Worm (Caenorhabditis elegans) whole organism, young adult: ENCODE measurements around the gene ceh-1.

Source experiments
- B0336.3 ChIP-seq: fragments of 200-800 bp; sonication (Bioruptor generic); IDR thresholded peaks from 2 replicates; pipeline ENCODE4 v1.3.6; 2022; ENCODE audit warnings: missing genetic modification characterization, missing compliant biosample characterization
- C06A6.2 ChIP-seq: fragments of 200-800 bp; sonication (Bioruptor generic); conservative IDR thresholded peaks from 2 replicates; pipeline ENCODE4 v1.3.6; 2022; ENCODE audit warnings: missing genetic modification characterization, missing compliant biosample characterization
- D2030.7 ChIP-seq: fragments of 200-800 bp; sonication (Bioruptor generic); IDR thresholded peaks from 2 replicates; pipeline ENCODE4 v1.3.6; 2022; ENCODE audit warnings: missing genetic modification reagents, missing genetic modification characterization, missing compliant biosample characterization
- F52B5.7 ChIP-seq: sonication (generic microtip); optimal IDR thresholded peaks from 2 replicates; lab custom pipeline; 2016; ENCODE audit warnings: mild to moderate bottlenecking, missing genetic modification characterization, missing compliant biosample characterization
- K11D2.4 ChIP-seq: fragments of 200-800 bp; sonication (Bioruptor generic); IDR thresholded peaks from 2 replicates; pipeline ENCODE4 v1.3.6; 2022; ENCODE audit warnings: missing genetic modification reagents, missing genetic modification characterization, missing compliant biosample characterization
- T07F8.4 ChIP-seq: sonication (generic microtip); optimal IDR thresholded peaks from 2 replicates; lab custom pipeline; 2016; ENCODE audit warnings: mild to moderate bottlenecking, missing genetic modification characterization, moderate library complexity, missing compliant biosample characterization
- Y56A3A.18 ChIP-seq: fragments of 200-800 bp; sonication (Bioruptor generic); IDR thresholded peaks from 2 replicates; pipeline ENCODE4 v1.3.6; 2022; ENCODE audit warnings: missing genetic modification reagents, missing genetic modification characterization, missing compliant biosample characterization
- attf-5 ChIP-seq: fragments of 200-800 bp; sonication (Bioruptor generic); optimal IDR thresholded peaks from 2 replicates; lab custom pipeline; 2018; ENCODE audit warnings: mild to moderate bottlenecking, missing genetic modification characterization, missing compliant biosample characterization
- ceh-91 ChIP-seq: fragments of 200-800 bp; sonication (Bioruptor generic); IDR thresholded peaks from 2 replicates; pipeline ENCODE4 v1.3.6; 2022; ENCODE audit warnings: missing genetic modification reagents, missing genetic modification characterization, missing compliant biosample characterization
- lir-1 ChIP-seq: fragments of 200-800 bp; sonication (Bioruptor generic); conservative IDR thresholded peaks from 2 replicates; pipeline ENCODE4 v1.3.6; 2022; ENCODE audit warnings: missing genetic modification reagents, missing genetic modification characterization, missing compliant biosample characterization
- madf-10 ChIP-seq: sonication (generic microtip); optimal IDR thresholded peaks from 2 replicates; lab custom pipeline; 2016; ENCODE audit warnings: mild to moderate bottlenecking, missing genetic modification characterization, missing compliant biosample characterization
- rcor-1 ChIP-seq: fragments of 200-800 bp; sonication (Bioruptor generic); IDR thresholded peaks from 2 replicates; pipeline ENCODE4 v1.3.6; 2022; ENCODE audit warnings: missing genetic modification reagents, missing genetic modification characterization, missing compliant biosample characterization
- snpc-1.1 ChIP-seq: sonication (generic microtip); optimal IDR thresholded peaks from 2 replicates; lab custom pipeline; 2017; ENCODE audit warnings: missing genetic modification characterization, mild to moderate bottlenecking, missing compliant biosample characterization, antibody characterized with exemption, moderate library complexity, missing genotype, missing genetic modification reagents; ENCODE audit not compliant: insufficient read depth

DNA sequence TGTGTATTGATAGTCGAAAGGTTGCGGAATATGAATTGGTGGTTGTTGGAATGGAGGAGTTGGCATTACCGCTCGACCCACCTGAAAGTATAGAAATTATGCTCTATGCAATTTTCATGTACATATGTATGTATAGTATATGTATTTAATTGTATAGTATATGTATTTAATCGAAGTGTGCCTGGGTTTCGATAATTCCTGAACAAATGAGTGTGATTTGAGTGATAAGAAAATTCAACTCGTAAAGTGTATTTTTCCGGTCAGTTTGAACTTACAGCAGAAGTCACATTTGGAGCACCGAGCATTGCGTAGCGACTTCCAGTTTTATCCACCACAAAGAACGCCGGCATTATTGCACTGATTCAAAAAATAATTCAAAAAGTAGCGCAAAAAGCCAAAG lies 4.7 kb upstream of the ceh-1 start:
- no peak for TF ChIP-seq lir-1 (GFP tag; lab: Robert Waterston, UW)
- TF ChIP-seq T07F8.4 (tag; lab: Kevin White, UChicago): no peak
- no peak for TF ChIP-seq C06A6.2 (GFP tag; lab: Robert Waterston, UW)
- no peak for TF ChIP-seq rcor-1 (GFP tag; lab: Robert Waterston, UW)
- TF ChIP-seq K11D2.4: no peak
- TF ChIP-seq snpc-1.1 (tag; lab: Kevin White, UChicago): no peak
- TF ChIP-seq madf-10 (tag; lab: Kevin White, UChicago): no peak
- no peak for TF ChIP-seq ceh-91 (GFP tag; lab: Robert Waterston, UW)
- no peak for TF ChIP-seq B0336.3 (GFP tag; lab: Robert Waterston, UW)
- TF ChIP-seq Y56A3A.18: no peak
- TF ChIP-seq F52B5.7 (tag; lab: Kevin White, UChicago): no peak
- no peak for TF ChIP-seq attf-5 (GFP tag; lab: Kevin White, UChicago)
- no peak for TF ChIP-seq D2030.7
